Worm (Caenorhabditis elegans): Measurements from ENCODE around the gene F56H9.9.

Gene F56H9.9

DNA sequence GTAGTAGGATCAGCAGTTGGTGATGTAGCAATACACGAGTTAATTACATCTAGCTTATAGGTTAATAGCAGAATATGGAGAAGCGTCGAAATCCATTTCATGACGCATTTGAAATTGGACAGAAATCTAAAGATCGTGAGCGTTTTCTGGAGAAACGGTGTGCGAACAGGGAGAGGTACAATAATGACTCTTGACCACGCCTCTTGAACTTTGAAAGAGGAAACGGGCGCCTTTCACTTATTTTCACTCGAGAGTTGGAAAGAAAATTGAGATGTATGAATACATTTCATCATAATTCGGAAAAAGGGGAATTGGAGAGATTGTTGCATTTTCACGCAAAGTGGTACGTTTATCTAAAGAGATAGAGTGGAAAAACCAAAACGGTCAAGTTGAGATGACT, 5.5 kb upstream of the F56H9.9 start, which contains the start of gene F56H9.6:
TSS of gene F56H9.6 (minus strand) at position 101 of the 400 bp plus-strand sequence.
- TF ChIP-seq lin-39 (tag; optimal IDR thresholded peaks at IDR 0.05) = no peak

DNA sequence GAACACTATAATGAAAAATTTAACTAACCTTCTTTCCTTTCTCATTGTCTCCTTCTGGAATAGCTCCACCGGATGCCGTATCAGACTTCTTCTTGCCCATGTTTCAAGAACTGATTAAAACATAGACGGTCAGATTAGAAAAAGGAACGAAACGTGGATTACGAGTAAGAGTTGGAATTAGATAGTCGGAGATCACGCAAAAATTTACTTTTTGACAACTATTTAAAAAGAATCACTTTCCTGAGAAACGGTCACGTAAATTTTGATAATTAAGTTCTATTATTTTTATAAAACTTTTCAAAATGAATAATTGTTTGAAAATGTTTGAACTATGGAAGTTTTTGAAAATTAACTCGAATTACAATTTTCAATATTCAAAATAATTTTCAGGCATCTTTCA, 12.2 kb downstream of the F56H9.9 start, which contains the start of gene cyc-2.2:
TSS of gene cyc-2.2 (minus strand) at position 101 of the 400 bp plus-strand sequence.
- TF ChIP-seq nhr-77 (tag; optimal IDR thresholded peaks at IDR 0.05) (no peak), snpc-4 (tag; optimal IDR thresholded peaks at IDR 0.05) (no peak), nhr-43 (tag; optimal IDR thresholded peaks at IDR 0.05; ENCODE audit: poor library complexity, severe bottlenecking) (no peak), tbx-2 (tag; optimal IDR thresholded peaks at IDR 0.05) (no peak), nhr-23 (tag; optimal IDR thresholded peaks at IDR 0.05) (no peak), nfya-1 (tag; optimal IDR thresholded peaks at IDR 0.05; ENCODE audit: insufficient read depth) (no peak)

DNA sequence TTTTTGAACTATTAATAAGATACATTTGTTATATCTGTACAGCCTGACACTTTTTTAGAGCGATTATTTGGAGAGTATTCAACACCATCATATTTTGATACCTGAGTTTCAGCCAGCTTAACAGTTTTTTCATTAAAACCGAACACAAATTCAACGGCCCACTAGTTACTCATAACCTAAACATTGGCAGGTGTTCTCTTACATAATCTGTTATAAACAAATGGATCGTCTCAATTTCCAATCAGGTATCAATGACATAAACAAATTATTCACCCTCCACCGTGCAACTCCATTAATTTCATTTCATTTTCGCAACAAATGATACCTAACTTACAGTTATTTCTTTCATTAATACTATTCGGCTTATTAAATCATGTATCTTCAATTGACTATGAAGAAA, 13.2 kb downstream of the F56H9.9 start, which contains the start of gene cubn-1:
TSS of gene cubn-1 (plus strand) at position 301 of the 400 bp plus-strand sequence.
- no peak for TF ChIP-seq ZK546.5 (tag; optimal IDR thresholded peaks at IDR 0.05)
- TF ChIP-seq nhr-28 (tag; optimal IDR thresholded peaks at IDR 0.05) = no peak
- TF ChIP-seq ama-1 (optimal IDR thresholded peaks at IDR 0.05) = no peak
- TF ChIP-seq nhr-237 (tag; optimal IDR thresholded peaks at IDR 0.05) = no peak
- no peak for TF ChIP-seq unc-39 (tag; optimal IDR thresholded peaks at IDR 0.05)
- no peak for TF ChIP-seq ceh-16 (tag; optimal IDR thresholded peaks at IDR 0.05)
- no peak for TF ChIP-seq nhr-43 (tag; optimal IDR thresholded peaks at IDR 0.05; ENCODE audit: poor library complexity, severe bottlenecking)

DNA sequence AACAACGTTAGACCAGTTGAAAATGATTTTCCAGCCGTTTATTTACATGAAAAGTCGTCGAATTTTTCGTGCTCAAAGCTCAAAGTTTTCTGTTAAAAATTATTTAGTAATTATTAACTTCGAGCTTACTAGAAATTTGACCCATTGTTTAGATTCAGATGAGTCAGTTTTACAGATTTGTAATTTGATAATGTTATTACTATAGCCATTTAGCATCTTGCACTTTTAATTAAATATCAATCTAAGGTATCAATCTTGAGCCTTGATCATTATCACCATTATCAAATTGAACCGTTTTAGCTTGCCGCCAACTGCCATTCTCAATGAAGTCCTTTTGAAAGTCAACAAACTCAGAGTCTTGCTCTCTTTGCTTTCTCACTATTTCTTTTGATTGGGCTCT, 14.7 kb downstream of the F56H9.9 start, which contains the start of gene ZC116.1:
TSS of gene ZC116.1 (plus strand) at position 301 of the 400 bp plus-strand sequence.
- TF ChIP-seq snpc-4 (tag; optimal IDR thresholded peaks at IDR 0.05) = no peak
- TF ChIP-seq mml-1 (tag; optimal IDR thresholded peaks at IDR 0.05) = no peak
- no peak for TF ChIP-seq ceh-28 (tag; optimal IDR thresholded peaks at IDR 0.05)
- TF ChIP-seq ztf-11 (tag; optimal IDR thresholded peaks at IDR 0.05) = no peak

DNA sequence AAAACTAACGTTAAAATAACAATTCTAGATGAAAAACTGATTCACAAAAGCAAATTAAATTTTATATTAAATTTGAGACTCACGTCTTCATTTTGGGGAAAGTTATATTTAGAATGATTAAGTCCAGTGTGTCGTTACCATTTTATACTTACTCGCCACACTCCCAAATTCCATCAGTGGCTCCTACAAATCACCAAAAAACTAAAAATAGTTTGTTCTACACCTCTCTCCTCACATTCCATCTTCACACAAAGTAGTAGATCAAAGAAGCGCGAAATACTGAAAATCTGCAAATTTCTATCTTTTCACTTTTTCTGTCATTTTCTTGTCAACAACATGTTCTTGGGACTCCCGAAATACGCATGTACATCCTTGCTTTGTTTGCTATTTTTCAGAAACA, 15.4 kb downstream of the F56H9.9 start, which contains the start of gene ZC116.5:
TSS of gene ZC116.5 (minus strand) at position 101 of the 400 bp plus-strand sequence.
- TF ChIP-seq fkh-10 (GFP tag; optimal IDR thresholded peaks at IDR 0.05) = no peak
- no peak for TF ChIP-seq nhr-12 (tag; optimal IDR thresholded peaks at IDR 0.05)
- TF ChIP-seq lin-15B (tag; optimal IDR thresholded peaks at IDR 0.05) = no peak
- no peak for TF ChIP-seq elt-2 (tag; optimal IDR thresholded peaks at IDR 0.05)
- no peak for TF ChIP-seq ceh-82 (tag; optimal IDR thresholded peaks at IDR 0.05)
- TF ChIP-seq ZK546.5 (tag; optimal IDR thresholded peaks at IDR 0.05) = no peak

DNA sequence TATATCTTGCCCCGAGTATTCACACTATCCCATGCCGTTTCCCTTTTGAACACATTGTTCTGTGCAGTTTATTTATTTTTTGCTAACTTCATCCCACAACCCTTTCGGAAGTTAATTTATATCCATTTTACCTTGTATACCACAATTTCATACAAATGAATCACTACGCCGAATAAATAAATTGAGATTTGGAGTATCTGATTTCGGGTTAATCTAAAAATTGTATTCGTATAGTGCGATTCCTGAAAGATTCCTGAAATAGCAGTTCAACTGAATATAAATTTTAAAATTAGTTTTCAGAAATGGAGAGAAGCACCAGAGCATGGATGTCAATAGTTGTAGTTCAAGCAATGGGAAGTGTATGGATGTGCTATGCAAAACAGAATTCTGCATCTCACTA, 17.2 kb downstream of the F56H9.9 start, which contains the start of gene erg-28:
TSS of gene erg-28 (plus strand) at position 301 of the 400 bp plus-strand sequence.
- no peak for TF ChIP-seq pha-4 (tag; optimal IDR thresholded peaks at IDR 0.05)
- no peak for TF ChIP-seq unc-62 (GFP tag; optimal IDR thresholded peaks at IDR 0.05)
- no peak for TF ChIP-seq mdl-1 (tag; optimal IDR thresholded peaks at IDR 0.05)
- no peak for TF ChIP-seq hmg-11 (tag; optimal IDR thresholded peaks at IDR 0.05)
- TF ChIP-seq nhr-67 (tag; optimal IDR thresholded peaks at IDR 0.05) = no peak
- TF ChIP-seq nhr-25 (tag; optimal IDR thresholded peaks at IDR 0.05) = no peak
- TF ChIP-seq elt-3 (tag; optimal IDR thresholded peaks at IDR 0.05) = no peak
- TF ChIP-seq elt-2 (tag; optimal IDR thresholded peaks at IDR 0.05) = no peak
- no peak for TF ChIP-seq elt-1 (tag; optimal IDR thresholded peaks at IDR 0.05)
- no peak for TF ChIP-seq ZK546.5 (tag; optimal IDR thresholded peaks at IDR 0.05)
- no peak for TF ChIP-seq mml-1 (tag; optimal IDR thresholded peaks at IDR 0.05)
- no peak for TF ChIP-seq eor-1 (tag; optimal IDR thresholded peaks at IDR 0.05)
- no peak for TF ChIP-seq nhr-11 (tag; optimal IDR thresholded peaks at IDR 0.05)
- TF ChIP-seq fos-1 (tag; optimal IDR thresholded peaks at IDR 0.05) = no peak
- TF ChIP-seq nhr-28 (tag; optimal IDR thresholded peaks at IDR 0.05) = no peak

DNA sequence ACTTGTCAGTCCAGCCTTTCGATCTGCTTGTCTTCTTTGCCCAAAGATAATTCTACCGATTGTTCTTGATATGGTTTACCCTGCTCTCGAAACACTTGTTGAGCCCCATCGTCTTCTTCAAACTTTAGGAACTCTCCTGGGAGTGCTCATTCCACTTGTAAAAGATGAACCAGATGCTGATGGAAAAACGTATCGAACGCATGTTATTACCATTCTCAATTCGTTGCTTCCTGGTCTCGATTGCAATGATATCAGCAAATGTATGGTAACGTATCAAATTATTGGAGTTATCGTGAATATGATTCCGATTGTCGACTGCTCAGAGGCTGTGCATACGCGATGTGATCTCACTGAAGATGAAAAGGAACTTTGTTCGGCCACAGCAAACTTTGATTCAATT, 22.4 kb downstream of the F56H9.9 start:
- TF ChIP-seq nfya-1 (tag; optimal IDR thresholded peaks at IDR 0.05; ENCODE audit: insufficient read depth) (no peak), ZK546.5 (tag; optimal IDR thresholded peaks at IDR 0.05) (no peak), ceh-82 (tag; optimal IDR thresholded peaks at IDR 0.05) (no peak), R02D3.7 (tag; optimal IDR thresholded peaks at IDR 0.05) (no peak)

All from whole organism, L3 larva.